Worm (Caenorhabditis elegans) whole organism, L3 larva: ENCODE results near the gene sdz-38.

Experiments used
- R02D3.7 ChIP-seq: fragments of 150-350 bp; optimal IDR thresholded peaks from 2 replicates; lab custom pipeline; 2014; ENCODE audit warnings: missing biosample characterization, missing genetic modification characterization
- ZK546.5 ChIP-seq: sonication (generic microtip); optimal IDR thresholded peaks from 2 replicates; lab custom pipeline; 2017; ENCODE audit warnings: missing biosample characterization, missing genetic modification characterization
- aly-2 ChIP-seq: fragments of 150-350 bp; optimal IDR thresholded peaks from 2 replicates; lab custom pipeline; 2014; ENCODE audit warnings: missing biosample characterization, missing genetic modification characterization
- ama-1 ChIP-seq: fragments of 150-350 bp; optimal IDR thresholded peaks from 2 replicates; lab custom pipeline; 2018
- ceh-16 ChIP-seq: sonication (generic microtip); optimal IDR thresholded peaks from 2 replicates; lab custom pipeline; 2017; ENCODE audit warnings: missing biosample characterization, missing genetic modification characterization
- ceh-28 ChIP-seq: fragments of 150-350 bp; optimal IDR thresholded peaks from 2 replicates; lab custom pipeline; 2014; ENCODE audit warnings: missing biosample characterization, missing genetic modification reagents, missing genetic modification characterization
- ceh-82 ChIP-seq: fragments of 150-350 bp; optimal IDR thresholded peaks from 2 replicates; lab custom pipeline; 2014; ENCODE audit warnings: missing biosample characterization, missing genetic modification characterization
- ceh-9 ChIP-seq: sonication (generic microtip); optimal IDR thresholded peaks from 2 replicates; lab custom pipeline; 2018; ENCODE audit warnings: missing biosample characterization, missing genetic modification characterization
- daf-12 ChIP-seq: fragments of 150-350 bp; optimal IDR thresholded peaks from 2 replicates; lab custom pipeline; 2014; ENCODE audit warnings: missing biosample characterization, missing genetic modification reagents, missing genetic modification characterization
- egl-27 ChIP-seq: sonication (generic microtip); optimal IDR thresholded peaks from 4 replicates; lab custom pipeline; 2017; ENCODE audit warnings: missing biosample characterization, missing genetic modification reagents, missing genetic modification characterization
- egl-5 ChIP-seq: fragments of 150-350 bp; optimal IDR thresholded peaks from 2 replicates; lab custom pipeline; 2017; ENCODE audit warnings: missing biosample characterization, missing genetic modification reagents, missing genetic modification characterization, inconsistent platforms
- elt-1 ChIP-seq: fragments of 150-350 bp; optimal IDR thresholded peaks from 2 replicates; lab custom pipeline; 2014; ENCODE audit warnings: missing biosample characterization, missing genetic modification characterization
- elt-2 ChIP-seq: sonication (generic microtip); optimal IDR thresholded peaks from 2 replicates; lab custom pipeline; 2016; ENCODE audit warnings: missing genetic modification reagents, mild to moderate bottlenecking, missing genetic modification characterization, missing compliant biosample characterization
- elt-3 ChIP-seq, 3 experiments: fragments of 150-350 bp in 1 of 3; sonication (generic microtip) in 2 of 3; optimal IDR thresholded peaks; 2 replicates in 2 of 3; 4 replicates in 1 of 3; lab custom pipeline; 2014 to 2017; ENCODE audit warnings: missing biosample characterization in 3 of 3, missing genetic modification characterization in 3 of 3
- eor-1 ChIP-seq, 2 experiments: fragments of 150-350 bp; optimal IDR thresholded peaks; 2 replicates each; lab custom pipeline; 2014 to 2018; ENCODE audit warnings: missing biosample characterization in 2 of 2, missing genetic modification characterization in 2 of 2
- fkh-10 ChIP-seq: sonication (generic microtip); optimal IDR thresholded peaks from 2 replicates; lab custom pipeline; 2017; ENCODE audit warnings: missing biosample characterization, missing genetic modification reagents, missing genetic modification characterization
- fkh-2 ChIP-seq: fragments of 150-350 bp; optimal IDR thresholded peaks from 2 replicates; lab custom pipeline; 2014; ENCODE audit warnings: missing biosample characterization, missing genetic modification reagents, missing genetic modification characterization
- fos-1 ChIP-seq: fragments of 150-350 bp; optimal IDR thresholded peaks from 2 replicates; lab custom pipeline; 2014; ENCODE audit warnings: missing biosample characterization, missing genetic modification characterization
- hmg-11 ChIP-seq: sonication (generic microtip); optimal IDR thresholded peaks from 2 replicates; lab custom pipeline; 2016; ENCODE audit warnings: missing genetic modification characterization, missing compliant biosample characterization
- jun-1 ChIP-seq: fragments of 150-350 bp; optimal IDR thresholded peaks from 2 replicates; lab custom pipeline; 2014; ENCODE audit warnings: missing biosample characterization, missing genetic modification reagents, missing genetic modification characterization
- lin-15B ChIP-seq: fragments of 150-350 bp; optimal IDR thresholded peaks from 2 replicates; lab custom pipeline; 2014; ENCODE audit warnings: missing biosample characterization, missing genetic modification characterization
- lin-39 ChIP-seq: fragments of 150-350 bp; optimal IDR thresholded peaks from 2 replicates; lab custom pipeline; 2018; ENCODE audit warnings: missing biosample characterization, missing genetic modification reagents, missing genetic modification characterization
- lsy-12 ChIP-seq: sonication (generic microtip); optimal IDR thresholded peaks from 2 replicates; lab custom pipeline; 2016; ENCODE audit warnings: mild to moderate bottlenecking, missing genetic modification characterization, missing compliant biosample characterization
- mdl-1 ChIP-seq: fragments of 150-350 bp; optimal IDR thresholded peaks from 2 replicates; lab custom pipeline; 2014; ENCODE audit warnings: missing biosample characterization, missing genetic modification characterization
- nfya-1 ChIP-seq: sonication (generic microtip); optimal IDR thresholded peaks from 2 replicates; lab custom pipeline; 2017; ENCODE audit warnings: missing genetic modification characterization, mild to moderate bottlenecking, missing compliant biosample characterization, antibody characterized with exemption, moderate library complexity; ENCODE audit not compliant: insufficient read depth
- nhr-11 ChIP-seq: fragments of 150-350 bp; optimal IDR thresholded peaks from 2 replicates; lab custom pipeline; 2014; ENCODE audit warnings: missing biosample characterization, missing genetic modification characterization
- nhr-12 ChIP-seq: fragments of 150-350 bp; optimal IDR thresholded peaks from 2 replicates; lab custom pipeline; 2014; ENCODE audit warnings: missing biosample characterization, missing genetic modification characterization
- nhr-23 ChIP-seq: fragments of 150-350 bp; optimal IDR thresholded peaks from 2 replicates; lab custom pipeline; 2014; ENCODE audit warnings: missing biosample characterization, missing genetic modification reagents, missing genetic modification characterization
- nhr-237 ChIP-seq: fragments of 150-350 bp; optimal IDR thresholded peaks from 2 replicates; lab custom pipeline; 2014; ENCODE audit warnings: missing biosample characterization, missing genetic modification characterization
- nhr-25 ChIP-seq: sonication (generic microtip); optimal IDR thresholded peaks from 2 replicates; lab custom pipeline; 2017; ENCODE audit warnings: missing biosample characterization, missing genetic modification characterization
- nhr-28 ChIP-seq: fragments of 150-350 bp; optimal IDR thresholded peaks from 2 replicates; lab custom pipeline; 2014; ENCODE audit warnings: missing biosample characterization, missing genetic modification characterization
- nhr-43 ChIP-seq: sonication (generic microtip); optimal IDR thresholded peaks from 2 replicates; lab custom pipeline; 2016; ENCODE audit warnings: mild to moderate bottlenecking, missing genetic modification characterization, missing compliant biosample characterization; ENCODE audit not compliant: poor library complexity, severe bottlenecking
- nhr-67 ChIP-seq: fragments of 150-350 bp; optimal IDR thresholded peaks from 2 replicates; lab custom pipeline; 2014; ENCODE audit warnings: missing biosample characterization, missing genetic modification characterization
- nhr-76 ChIP-seq: fragments of 150-350 bp; sonication (generic microtip); optimal IDR thresholded peaks from 5 replicates; lab custom pipeline; 2014; ENCODE audit warnings: missing biosample characterization, missing genetic modification characterization
- nhr-77 ChIP-seq: fragments of 150-350 bp; optimal IDR thresholded peaks from 2 replicates; lab custom pipeline; 2014; ENCODE audit warnings: missing biosample characterization, missing genetic modification characterization
- pha-4 ChIP-seq: fragments of 150-350 bp; optimal IDR thresholded peaks from 2 replicates; lab custom pipeline; 2014; ENCODE audit warnings: missing biosample characterization, missing genetic modification reagents, missing genetic modification characterization
- pqm-1 ChIP-seq: fragments of 150-350 bp; optimal IDR thresholded peaks from 2 replicates; lab custom pipeline; 2017; ENCODE audit warnings: missing biosample characterization, missing genetic modification characterization, inconsistent platforms
- sea-2 ChIP-seq: fragments of 150-350 bp; sonication (generic microtip); optimal IDR thresholded peaks from 4 replicates; lab custom pipeline; 2014; ENCODE audit warnings: missing biosample characterization, missing genetic modification reagents, missing genetic modification characterization
- skn-1 ChIP-seq: fragments of 150-350 bp; optimal IDR thresholded peaks from 2 replicates; lab custom pipeline; 2014; ENCODE audit warnings: missing biosample characterization, missing genetic modification characterization
- snpc-4 ChIP-seq: fragments of 150-350 bp; optimal IDR thresholded peaks from 2 replicates; lab custom pipeline; 2014; ENCODE audit warnings: missing biosample characterization, missing genetic modification characterization
- tbx-2 ChIP-seq: sonication (generic microtip); optimal IDR thresholded peaks from 2 replicates; lab custom pipeline; 2016; ENCODE audit warnings: mild to moderate bottlenecking, missing genetic modification characterization, missing compliant biosample characterization
- unc-39 ChIP-seq: sonication (generic microtip); optimal IDR thresholded peaks from 4 replicates; lab custom pipeline; 2017; ENCODE audit warnings: missing biosample characterization, missing genetic modification characterization
- unc-62 ChIP-seq: fragments of 150-350 bp; sonication (generic microtip); optimal IDR thresholded peaks from 4 replicates; lab custom pipeline; 2014; ENCODE audit warnings: missing biosample characterization, missing genetic modification reagents, missing genetic modification characterization
- zag-1 ChIP-seq: fragments of 150-350 bp; optimal IDR thresholded peaks from 2 replicates; lab custom pipeline; 2014; ENCODE audit warnings: missing biosample characterization, missing genetic modification characterization
- ztf-11 ChIP-seq: fragments of 150-350 bp; optimal IDR thresholded peaks from 2 replicates; lab custom pipeline; 2014; ENCODE audit warnings: missing biosample characterization, missing genetic modification characterization
- ztf-4 ChIP-seq: fragments of 150-350 bp; optimal IDR thresholded peaks from 2 replicates; lab custom pipeline; 2014; ENCODE audit warnings: missing biosample characterization, missing genetic modification characterization

The sdz-38 gene

DNA sequence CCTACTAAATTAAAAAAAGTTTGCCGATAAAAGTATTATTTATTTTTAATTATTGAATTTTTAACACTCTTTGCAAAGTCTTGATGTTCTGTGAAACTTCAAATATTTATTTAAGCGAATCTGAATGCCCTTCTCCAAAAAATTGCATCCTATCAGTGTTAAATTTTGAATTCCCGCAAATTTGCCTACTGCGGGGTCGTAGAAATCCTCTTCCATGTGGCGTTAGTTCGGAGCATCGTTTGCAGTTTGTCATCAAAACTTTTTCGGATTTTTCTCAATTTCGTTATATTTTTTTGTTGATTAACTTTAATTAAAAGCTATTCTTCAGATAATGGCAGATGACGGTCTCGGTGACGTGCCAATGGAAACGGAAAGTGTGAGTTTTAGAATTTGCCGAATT, 41.2 kb downstream of the sdz-38 start, which contains the start of gene ufd-3 (continued):
- TF ChIP-seq nhr-23 (tag; lab: Kevin White, UChicago) (peak; percentile 89), nhr-76 (tag; lab: Kevin White, UChicago) (no peak), eor-1 (tag; optimal IDR thresholded peaks at IDR 0.05; lab: Kevin White, UChicago) (no peak), egl-5 (peak; percentile 23)

DNA sequence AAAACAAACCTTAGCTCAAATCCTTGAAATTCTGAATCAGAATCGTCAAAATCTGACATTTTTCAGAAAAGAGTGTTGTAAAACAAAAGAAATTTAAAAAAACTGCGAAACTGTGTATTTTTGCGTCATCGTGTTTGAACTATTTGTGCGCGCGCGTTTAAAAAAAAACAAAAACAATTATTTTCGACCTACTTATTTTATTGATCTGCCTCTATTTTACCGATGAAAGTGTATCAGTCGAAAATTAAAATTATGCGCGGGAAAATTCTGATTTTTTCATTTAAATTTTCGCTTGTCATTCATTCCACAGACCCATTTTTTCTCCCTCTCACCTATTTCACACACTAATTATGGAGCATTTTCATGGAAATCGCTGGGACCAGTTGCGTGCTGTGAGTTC, 42.8 kb downstream of the sdz-38 start, which contains the start of the genes C05C10.7 and C05C10.5:
C05C10.7 (minus strand) TSS at position 95 of the 400 bp plus-strand sequence.
C05C10.5 (plus strand) TSS at position 164 of the 400 bp plus-strand sequence.
- TF ChIP-seq nhr-43 (tag; lab: Kevin White, UChicago) = no peak
- TF ChIP-seq nhr-11 (tag; lab: Kevin White, UChicago) = no peak
- TF ChIP-seq ztf-11 = no peak
- no peak for TF ChIP-seq aly-2 (tag; lab: Kevin White, UChicago)
- TF ChIP-seq, all 47 proteins: peak for 0

DNA sequence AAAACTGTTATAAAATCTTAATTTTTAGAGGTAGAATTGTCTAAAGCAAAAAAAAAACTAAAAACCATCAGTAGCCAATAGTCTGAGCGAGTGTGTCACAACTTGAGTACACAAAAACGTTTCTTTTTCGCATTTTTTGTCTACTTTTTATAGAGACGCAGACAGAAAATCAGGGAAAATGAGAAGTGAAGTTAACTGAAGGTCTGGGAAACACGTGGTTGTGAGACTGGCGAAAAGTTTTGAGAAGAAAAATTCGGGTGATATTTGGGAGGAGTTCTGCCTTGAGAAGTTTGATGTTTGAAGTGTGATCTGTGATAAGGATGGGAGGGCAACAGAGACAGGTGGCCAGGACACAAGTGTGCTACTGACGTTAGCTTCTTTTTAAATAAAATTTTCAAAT, 44.0 kb downstream of the sdz-38 start:
- TF ChIP-seq ZK546.5 (tag; lab: Kevin White, UChicago) (no peak), lin-15B (tag; lab: Kevin White, UChicago) (peak; percentile 60), fkh-10 (no peak), elt-1 (tag; lab: Kevin White, UChicago) (no peak), daf-12 (no peak), nhr-67 (no peak), fos-1 (tag; lab: Kevin White, UChicago) (no peak), lin-39 (tag; lab: Kevin White, UChicago) (peak; percentile 2), nhr-43 (tag; lab: Kevin White, UChicago) (peak; percentile 80), nfya-1 (tag; lab: Kevin White, UChicago) (peak; percentile 75), ztf-4 (tag; lab: Kevin White, UChicago) (no peak), snpc-4 (tag; lab: Kevin White, UChicago) (no peak), pqm-1 (tag; lab: Kevin White, UChicago) (peak; percentile 61), pha-4 (peak; percentile 94), nhr-237 (tag; lab: Kevin White, UChicago) (no peak), egl-27 (tag; lab: Kevin White, UChicago) (peak; percentile 58), mdl-1 (tag; lab: Kevin White, UChicago) (peak; percentile 65), unc-62 (no peak), R02D3.7 (tag; lab: Kevin White, UChicago) (peak; percentile 33), elt-2 (tag; lab: Kevin White, UChicago) (peak; percentile 75), ztf-11 (no peak), nhr-23 (tag; lab: Kevin White, UChicago) (peak; percentile 86), zag-1 (tag; lab: Kevin White, UChicago) (no peak), ceh-28 (tag; lab: Kevin White, UChicago) (peak; percentile 39), skn-1 (tag; lab: Kevin White, UChicago) (no peak), nhr-28 (tag; lab: Kevin White, UChicago) (no peak), hmg-11 (tag; lab: Kevin White, UChicago) (peak; percentile 33), nhr-25 (tag; lab: Kevin White, UChicago) (peak; percentile 79), nhr-12 (no peak), fkh-2 (tag; lab: Kevin White, UChicago) (no peak), nhr-11 (tag; lab: Kevin White, UChicago) (peak; percentile 94), nhr-76 (tag; lab: Kevin White, UChicago) (peak; percentile 48), aly-2 (tag; lab: Kevin White, UChicago) (no peak), jun-1 (peak; percentile 52), ceh-16 (tag; lab: Kevin White, UChicago) (no peak), lsy-12 (tag; lab: Kevin White, UChicago) (peak; percentile 45), ama-1 (lab: Kevin White, UChicago) (peak; percentile 92), elt-3 (tag; optimal IDR thresholded peaks at IDR 0.05; lab: Kevin White, UChicago) (no peak), sea-2 (no peak), eor-1 (tag; optimal IDR thresholded peaks at IDR 0.05; lab: Kevin White, UChicago) (no peak), ceh-9 (tag; lab: Kevin White, UChicago) (no peak), egl-5 (peak; percentile 16), unc-39 (tag; lab: Kevin White, UChicago) (no peak), ceh-82 (tag; lab: Kevin White, UChicago) (no peak), nhr-77 (tag; lab: Kevin White, UChicago) (no peak), tbx-2 (tag; lab: Kevin White, UChicago) (peak; percentile 21)
